Worm (Caenorhabditis elegans): ENCODE results near the gene Y51B9A.6.
A peak's percentile ranks its signal among the peaks of the same experiment; 100 is the strongest.

The Y51B9A.6 gene

ce11 chrII:9440060-9440459 lies 37.1 kb upstream of the Y51B9A.6 start, which contains the start of gene chil-17:
Gene chil-17 (minus strand): TSS chrII:9440160.
- no peak for TF ChIP-seq lin-35 (GFP tag; optimal IDR thresholded peaks at IDR 0.05)
- TF ChIP-seq nhr-28 (tag; optimal IDR thresholded peaks at IDR 0.05), result no peak
- TF ChIP-seq lsy-2 (tag; optimal IDR thresholded peaks at IDR 0.05), result no peak
- no peak for TF ChIP-seq nhr-71 (tag; optimal IDR thresholded peaks at IDR 0.05)
- TF ChIP-seq ceh-63 (GFP tag; optimal IDR thresholded peaks at IDR 0.05), result no peak
- no peak for TF ChIP-seq nhr-20 (tag; optimal IDR thresholded peaks at IDR 0.05)
- TF ChIP-seq hlh-4 (tag; optimal IDR thresholded peaks at IDR 0.05), result no peak
- TF ChIP-seq efl-1 (optimal IDR thresholded peaks at IDR 0.05), result no peak
- TF ChIP-seq efl-1 (GFP tag; optimal IDR thresholded peaks at IDR 0.05 in 1 of 2), result no peak
- no peak for TF ChIP-seq mdl-1 (tag; optimal IDR thresholded peaks at IDR 0.05)
- no peak for TF ChIP-seq nhr-90 (tag; optimal IDR thresholded peaks at IDR 0.05; ENCODE audit: poor library complexity)
- TF ChIP-seq swsn-7 (tag; optimal IDR thresholded peaks at IDR 0.05), result no peak

- TF ChIP-seq egl-13 (tag; optimal IDR thresholded peaks at IDR 0.05) (no peak), mab-9 (GFP tag; IDR thresholded peaks at IDR 0.05) (no peak), lin-13 (GFP tag; optimal IDR thresholded peaks at IDR 0.05) (no peak), isw-1 (GFP tag; IDR thresholded peaks at IDR 0.05) (no peak), elt-2 (tag; optimal IDR thresholded peaks at IDR 0.05) (no peak), tbx-2 (tag; optimal IDR thresholded peaks at IDR 0.05) (no peak), nhr-76 (tag; optimal IDR thresholded peaks at IDR 0.05) (no peak), lin-14 (GFP tag; optimal IDR thresholded peaks at IDR 0.05) (no peak), nhr-90 (tag; optimal IDR thresholded peaks at IDR 0.05; ENCODE audit: poor library complexity) (no peak), nhr-47 (tag; optimal IDR thresholded peaks at IDR 0.05) (no peak), pax-3 (tag; optimal IDR thresholded peaks at IDR 0.05) (no peak), mep-1 (tag; optimal IDR thresholded peaks at IDR 0.05) (no peak), jun-1 (tag; optimal IDR thresholded peaks at IDR 0.05) (no peak), egl-27 (tag; optimal IDR thresholded peaks at IDR 0.05) (no peak), fos-1 (tag; optimal IDR thresholded peaks at IDR 0.05) (no peak)
These were observed 35.9 kb upstream of the Y51B9A.6 start for ce11 chrII:9438853-9439252.

ce11 chrII:9438227-9438626 lies 35.2 kb upstream of the Y51B9A.6 start, which contains the start of gene chil-13:
Gene chil-13 (minus strand): TSS chrII:9438327.
- TF ChIP-seq xbp-1 (tag; optimal IDR thresholded peaks at IDR 0.05) (no peak), elt-3 (tag; optimal IDR thresholded peaks at IDR 0.05) (peak in 1 of 6 experiments; percentile 33), blmp-1 (tag; optimal IDR thresholded peaks at IDR 0.05) (peak; percentile 9), lin-14 (GFP tag; optimal IDR thresholded peaks at IDR 0.05) (no peak), nhr-85 (tag) (no peak), lin-35 (GFP tag; optimal IDR thresholded peaks at IDR 0.05) (peak in 1 of 2 experiments; percentile 0), nhr-237 (tag; optimal IDR thresholded peaks at IDR 0.05) (no peak)

- TF ChIP-seq C16A3.4 (tag; optimal IDR thresholded peaks at IDR 0.05) (no peak), mef-2 (tag; optimal IDR thresholded peaks at IDR 0.05) (no peak), elt-3 (tag; optimal IDR thresholded peaks at IDR 0.05) (peak in 1 of 6 experiments; percentile 46), Y116A8C.19 (tag; optimal IDR thresholded peaks at IDR 0.05; ENCODE audit: borderline replicate concordance) (no peak), tlp-1 (tag; optimal IDR thresholded peaks at IDR 0.05) (no peak), unc-30 (tag; optimal IDR thresholded peaks at IDR 0.05) (no peak), ceh-63 (GFP tag; optimal IDR thresholded peaks at IDR 0.05) (no peak), blmp-1 (tag; optimal IDR thresholded peaks at IDR 0.05) (peak; percentile 30), unc-62 (GFP tag; optimal IDR thresholded peaks at IDR 0.05) (no peak), nhr-85 (tag) (peak; percentile 52), ztf-4 (tag; optimal IDR thresholded peaks at IDR 0.05) (no peak), sup-37 (GFP tag; optimal IDR thresholded peaks at IDR 0.05) (no peak), lsy-2 (tag; optimal IDR thresholded peaks at IDR 0.05) (no peak), ceh-88 (GFP tag; IDR thresholded peaks at IDR 0.05) (no peak), zip-4 (GFP tag; optimal IDR thresholded peaks at IDR 0.05) (no peak), nhr-20 (tag; optimal IDR thresholded peaks at IDR 0.05) (peak; percentile 23), F16B12.6 (tag; optimal IDR thresholded peaks at IDR 0.05) (no peak), dpl-1 (GFP tag; optimal IDR thresholded peaks at IDR 0.05) (no peak)
These were observed 33.0 kb upstream of the Y51B9A.6 start, which contains the start of gene kin-16 for ce11 chrII:9436009-9436408. Gene kin-16 (minus strand): TSS chrII:9436109.

Data from whole organism, L1 larva.